Fruit fly (Drosophila melanogaster) whole organism, embryonic: ENCODE data around the gene Tpr2.

Source experiments
- Aef1 ChIP-seq: fragments of 200-800 bp; sonication (Bioruptor generic); IDR thresholded peaks from 3 replicates; pipeline ENCODE4 v1.3.6; 2022; ENCODE audit warnings: missing biosample characterization, missing genetic modification characterization
- Asciz ChIP-seq: fragments of 200-800 bp; sonication (Bioruptor generic); optimal IDR thresholded peaks from 2 replicates; lab custom pipeline; 2017; ENCODE audit warnings: missing biosample characterization, mild to moderate bottlenecking, missing genetic modification characterization, missing genetic modification reagents
- B-H2 ChIP-seq: fragments of 200-800 bp; sonication (Bioruptor generic); optimal IDR thresholded peaks from 2 replicates; lab custom pipeline; 2018; ENCODE audit warnings: missing biosample characterization, mild to moderate bottlenecking, missing genetic modification characterization
- CG10209 ChIP-seq: fragments of 200-800 bp; sonication (Bioruptor generic); optimal IDR thresholded peaks from 3 replicates; lab custom pipeline; 2017; ENCODE audit warnings: missing biosample characterization, mild to moderate bottlenecking, missing genetic modification characterization, missing genetic modification reagents
- CG11504 ChIP-seq: fragments of 200-800 bp; sonication (Bioruptor generic); optimal IDR thresholded peaks from 3 replicates; lab custom pipeline; 2019; ENCODE audit warnings: missing biosample characterization, mild to moderate bottlenecking, missing genetic modification characterization, moderate library complexity
- CG12071 ChIP-seq: fragments of 200-800 bp; sonication (Bioruptor generic); optimal IDR thresholded peaks from 3 replicates; lab custom pipeline; 2018; ENCODE audit warnings: missing biosample characterization, mild to moderate bottlenecking, missing genetic modification characterization
- CG16815 ChIP-seq: fragments of 200-800 bp; sonication (Bioruptor generic); optimal IDR thresholded peaks from 3 replicates; lab custom pipeline; 2017; ENCODE audit warnings: missing biosample characterization, mild to moderate bottlenecking, missing genetic modification characterization
- CG17359 ChIP-seq: fragments of 200-800 bp; sonication (Bioruptor generic); optimal IDR thresholded peaks from 3 replicates; lab custom pipeline; 2018; ENCODE audit warnings: missing biosample characterization, mild to moderate bottlenecking, missing genetic modification characterization, moderate library complexity
- CG31388 ChIP-seq: fragments of 200-800 bp; sonication (Bioruptor generic); optimal IDR thresholded peaks from 2 replicates; lab custom pipeline; 2016; ENCODE audit warnings: missing biosample characterization, missing genetic modification characterization
- CG33557 ChIP-seq: fragments of 200-800 bp; sonication (Bioruptor generic); optimal IDR thresholded peaks from 2 replicates; lab custom pipeline; 2019; ENCODE audit warnings: missing biosample characterization, mild to moderate bottlenecking, missing genetic modification characterization, moderate library complexity
- CG3838 ChIP-seq: fragments of 200-800 bp; sonication (Bioruptor generic); optimal IDR thresholded peaks from 3 replicates; lab custom pipeline; 2016; ENCODE audit warnings: missing biosample characterization, missing genetic modification characterization
- CG4424 ChIP-seq: fragments of 200-800 bp; sonication (Bioruptor generic); optimal IDR thresholded peaks from 3 replicates; lab custom pipeline; 2016; ENCODE audit warnings: missing biosample characterization, missing genetic modification characterization
- CG6791 ChIP-seq: fragments of 200-800 bp; sonication (Bioruptor generic); IDR thresholded peaks from 3 replicates; pipeline ENCODE4 v1.3.6; 2022; ENCODE audit warnings: missing biosample characterization, missing genetic modification characterization; ENCODE audit not compliant: partially characterized antibody
- CG7271 ChIP-seq: fragments of 200-800 bp; sonication (Bioruptor generic); optimal IDR thresholded peaks from 2 replicates; lab custom pipeline; 2018; ENCODE audit warnings: missing biosample characterization, mild to moderate bottlenecking, missing genetic modification characterization, moderate library complexity
- CG7839 ChIP-seq: fragments of 200-800 bp; sonication (Bioruptor generic); optimal IDR thresholded peaks from 3 replicates; lab custom pipeline; 2018; ENCODE audit warnings: missing biosample characterization, mild to moderate bottlenecking, missing genetic modification characterization, moderate library complexity
- CG8089 ChIP-seq: fragments of 200-800 bp; sonication (Bioruptor generic); optimal IDR thresholded peaks from 3 replicates; lab custom pipeline; 2016; ENCODE audit warnings: missing biosample characterization, missing genetic modification characterization
- CG9727 ChIP-seq: fragments of 200-800 bp; sonication (Bioruptor generic); optimal IDR thresholded peaks from 3 replicates; lab custom pipeline; 2017; ENCODE audit warnings: missing biosample characterization, mild to moderate bottlenecking, missing genetic modification characterization
- CTCF ChIP-seq: fragments of 200-800 bp; sonication (Bioruptor generic); optimal IDR thresholded peaks from 2 replicates; lab custom pipeline; 2017; ENCODE audit warnings: missing biosample characterization, mild to moderate bottlenecking, missing genetic modification characterization, moderate library complexity
- Elba2 ChIP-seq: fragments of 200-800 bp; sonication (Bioruptor generic); optimal IDR thresholded peaks from 3 replicates; lab custom pipeline; 2016; ENCODE audit warnings: missing biosample characterization, missing genetic modification characterization
- Ets65A ChIP-seq: fragments of 200-800 bp; sonication (Bioruptor generic); peaks from one replicate; lab custom pipeline; 2016; ENCODE audit warnings: missing biosample characterization, missing genetic modification characterization
- Fer3 ChIP-seq: fragments of 200-800 bp; sonication (Bioruptor generic); optimal IDR thresholded peaks from 2 replicates; lab custom pipeline; 2018; ENCODE audit warnings: missing biosample characterization, mild to moderate bottlenecking, missing genetic modification characterization, moderate library complexity
- HHEX ChIP-seq: fragments of 200-800 bp; sonication (Bioruptor generic); optimal IDR thresholded peaks from 3 replicates; lab custom pipeline; 2017; ENCODE audit warnings: missing biosample characterization, mild to moderate bottlenecking, missing genetic modification characterization, missing genetic modification reagents
- MTF-1 ChIP-seq: fragments of 200-800 bp; sonication (Bioruptor generic); optimal IDR thresholded peaks from 2 replicates; lab custom pipeline; 2018; ENCODE audit warnings: missing biosample characterization, mild to moderate bottlenecking, missing genetic modification characterization, borderline replicate concordance
- PHDP ChIP-seq: fragments of 200-800 bp; sonication (Bioruptor generic); optimal IDR thresholded peaks from 3 replicates; lab custom pipeline; 2018; ENCODE audit warnings: missing biosample characterization, mild to moderate bottlenecking, missing genetic modification characterization, moderate library complexity
- Poxn ChIP-seq: fragments of 200-800 bp; sonication (Bioruptor generic); IDR thresholded peaks from 2 replicates; pipeline ENCODE4 v1.3.6; 2022; ENCODE audit warnings: missing biosample characterization, missing genetic modification characterization
- Sin3A ChIP-seq: fragments of >200 bp; optimal IDR thresholded peaks from 2 replicates; lab custom pipeline; 2018
- Six4 ChIP-seq: fragments of 200-800 bp; sonication (Bioruptor generic); optimal IDR thresholded peaks from 2 replicates; lab custom pipeline; 2016; ENCODE audit warnings: missing biosample characterization, missing genetic modification characterization
- Trl ChIP-seq, 3 experiments: fragments of >200 bp in 2 of 3; fragments of 200-800 bp in 1 of 3; sonication (Bioruptor generic) in 1 of 3; optimal IDR thresholded peaks; 2 replicates in 1 of 3; 3 replicates in 2 of 3; lab custom pipeline; 2016 to 2017; ENCODE audit warnings: missing biosample characterization in 1 of 3, missing genetic modification characterization in 1 of 3
- Vsx1 ChIP-seq: fragments of 200-800 bp; sonication (Bioruptor generic); optimal IDR thresholded peaks from 2 replicates; lab custom pipeline; 2017; ENCODE audit warnings: missing biosample characterization, mild to moderate bottlenecking, missing genetic modification characterization, missing genetic modification reagents
- Xrp1 ChIP-seq: fragments of 200-800 bp; sonication (Bioruptor generic); IDR thresholded peaks from 2 replicates; pipeline ENCODE4 v1.3.6; 2022; ENCODE audit warnings: missing biosample characterization, missing genetic modification characterization
- ase ChIP-seq: fragments of 200-800 bp; sonication (Bioruptor generic); IDR thresholded peaks from 3 replicates; pipeline ENCODE4 v1.3.6; 2022; ENCODE audit warnings: missing biosample characterization, missing genetic modification characterization
- bowl ChIP-seq: fragments of 200-800 bp; sonication (Bioruptor generic); IDR thresholded peaks from 2 replicates; pipeline ENCODE4 v1.3.6; 2022; ENCODE audit warnings: missing biosample characterization, missing genetic modification characterization
- croc ChIP-seq: fragments of 200-800 bp; sonication (Bioruptor generic); conservative IDR thresholded peaks from 3 replicates; pipeline ENCODE4 v1.3.6; 2022; ENCODE audit warnings: missing biosample characterization, missing genetic modification characterization
- dmrt11E ChIP-seq: fragments of 200-800 bp; sonication (Bioruptor generic); optimal IDR thresholded peaks from 3 replicates; lab custom pipeline; 2018; ENCODE audit warnings: missing biosample characterization, mild to moderate bottlenecking, missing genetic modification characterization, moderate library complexity
- dpn ChIP-seq, 2 experiments: fragments of 200-800 bp; sonication (Bioruptor generic); optimal IDR thresholded peaks; 3 replicates each; lab custom pipeline; 2016; ENCODE audit warnings: missing biosample characterization in 2 of 2, missing genetic modification characterization in 2 of 2
- dysf ChIP-seq: fragments of 200-800 bp; sonication (Bioruptor generic); IDR thresholded peaks from 3 replicates; pipeline ENCODE4 v1.3.6; 2022; ENCODE audit warnings: missing biosample characterization, missing genetic modification characterization
- eyg ChIP-seq: fragments of 200-800 bp; sonication (Bioruptor generic); optimal IDR thresholded peaks from 3 replicates; lab custom pipeline; 2016; ENCODE audit warnings: missing biosample characterization, missing genetic modification characterization
- grn ChIP-seq: fragments of 200-800 bp; sonication (Bioruptor generic); optimal IDR thresholded peaks from 3 replicates; lab custom pipeline; 2017; ENCODE audit warnings: missing biosample characterization, missing genetic modification characterization
- gsb-n ChIP-seq: fragments of 200-800 bp; sonication (Bioruptor generic); optimal IDR thresholded peaks from 3 replicates; lab custom pipeline; 2018; ENCODE audit warnings: missing biosample characterization, mild to moderate bottlenecking, missing genetic modification characterization
- kni ChIP-seq: fragments of 200-800 bp; sonication (Bioruptor generic); optimal IDR thresholded peaks from 3 replicates; lab custom pipeline; 2017; ENCODE audit warnings: mild to moderate bottlenecking, missing biosample characterization, missing genetic modification reagents, missing genetic modification characterization
- otp ChIP-seq: fragments of 200-800 bp; sonication (Bioruptor generic); IDR thresholded peaks from 3 replicates; pipeline ENCODE4, ENCODE4 v1.3.6; 2022; ENCODE audit warnings: missing biosample characterization, missing genetic modification characterization
- phol ChIP-seq: fragments of 200-800 bp; sonication (Bioruptor generic); optimal IDR thresholded peaks from 3 replicates; lab custom pipeline; 2018; ENCODE audit warnings: missing biosample characterization, mild to moderate bottlenecking, missing genetic modification characterization, moderate library complexity
- sc ChIP-seq, 3 experiments: fragments of >200 bp in 2 of 3; fragments of 200-800 bp in 1 of 3; sonication (Bioruptor generic) in 1 of 3; optimal IDR thresholded peaks; 2 replicates in 2 of 3; 3 replicates in 1 of 3; lab custom pipeline; 2017; ENCODE audit warnings: mild to moderate bottlenecking in 1 of 3, missing biosample characterization in 1 of 3, missing genetic modification characterization in 1 of 3, missing genetic modification reagents in 1 of 3
- schlank ChIP-seq: fragments of 200-800 bp; sonication (Bioruptor generic); optimal IDR thresholded peaks from 2 replicates; lab custom pipeline; 2018; ENCODE audit warnings: missing biosample characterization, mild to moderate bottlenecking, missing genetic modification characterization
- tio ChIP-seq: fragments of 200-800 bp; sonication (Bioruptor generic); optimal IDR thresholded peaks from 2 replicates; lab custom pipeline; 2017; ENCODE audit warnings: missing biosample characterization, missing genetic modification characterization, inconsistent platforms
- tll ChIP-seq, 2 experiments: fragments of 200-800 bp in 1 of 2; fragments of >200 bp in 1 of 2; sonication (Bioruptor generic) in 1 of 2; optimal IDR thresholded peaks; 2 replicates each; lab custom pipeline; 2017 to 2019; ENCODE audit warnings: missing biosample characterization in 2 of 2, missing genetic modification characterization in 2 of 2, mild to moderate bottlenecking in 1 of 2, moderate library complexity in 1 of 2
- twi ChIP-seq: fragments of 200-800 bp; optimal IDR thresholded peaks from 2 replicates; lab custom pipeline; 2019; ENCODE audit warnings: missing biosample characterization, mild to moderate bottlenecking, missing genetic modification characterization, moderate library complexity
- unpg ChIP-seq: fragments of 200-800 bp; sonication (Bioruptor generic); optimal IDR thresholded peaks from 3 replicates; lab custom pipeline; 2018; ENCODE audit warnings: missing biosample characterization, mild to moderate bottlenecking, missing genetic modification characterization, moderate library complexity
- zfh1 ChIP-seq: fragments of 200-800 bp; sonication (Bioruptor generic); IDR thresholded peaks from 3 replicates; pipeline ENCODE4 v1.3.6; 2022; ENCODE audit warnings: missing biosample characterization, missing genetic modification characterization
- zfh2 ChIP-seq: fragments of 200-800 bp; sonication (Bioruptor generic); optimal IDR thresholded peaks from 2 replicates; lab custom pipeline; 2016; ENCODE audit warnings: missing biosample characterization, missing genetic modification characterization

Gene Tpr2

DNA sequence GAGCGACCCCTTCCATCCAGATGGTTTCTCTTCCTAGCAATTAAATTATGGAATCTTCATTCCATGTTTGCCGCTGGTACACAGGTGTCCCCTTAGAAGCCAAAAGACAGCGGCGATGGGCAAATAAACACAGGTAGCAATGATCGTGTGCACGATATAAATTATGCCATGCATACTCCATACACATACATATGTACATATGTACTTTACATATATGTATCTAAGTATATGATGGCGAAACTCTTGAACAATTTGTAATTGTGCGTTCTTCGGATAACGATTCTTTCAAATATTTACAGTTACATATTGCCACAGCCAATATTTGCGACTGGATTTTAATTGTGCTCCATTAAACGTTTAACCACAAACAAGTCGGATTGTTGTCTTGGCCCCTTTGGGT, 14.8 kb upstream of the Tpr2 start (continued):
- TF ChIP-seq CG11504 (tag; lab: Kevin White, UChicago): peak; percentile 46
- peak; percentile 40 for TF ChIP-seq CG12071 (GFP tag; lab: Kevin White, UChicago)
- TF ChIP-seq unpg: peak; percentile 40
- peak; percentile 47 for TF ChIP-seq CG9727 (GFP tag; lab: Kevin White, UChicago)
- TF ChIP-seq dmrt11E (tag; lab: Kevin White, UChicago): peak; percentile 68
- TF ChIP-seq Vsx1: peak; percentile 55
- no peak for TF ChIP-seq eyg (GFP tag; lab: Kevin White, UChicago)
- peak in 1 of 2 experiments; percentile 52 for TF ChIP-seq tll (GFP tag; optimal IDR thresholded peaks at IDR 0.05; lab: Kevin White, UChicago)
- peak; percentile 32 for TF ChIP-seq CG7271
- TF ChIP-seq schlank (tag; lab: Kevin White, UChicago): no peak
- no peak for TF ChIP-seq croc (GFP tag; lab: Robert Waterston, UW)
- peak; percentile 18 for TF ChIP-seq CG7839 (tag; lab: Kevin White, UChicago)
- TF ChIP-seq CTCF: no peak
- no peak for TF ChIP-seq bowl (GFP tag; lab: Robert Waterston, UW)
- peak; percentile 49; the same call in 2 of the 3 replicates for TF ChIP-seq zfh1 (GFP tag; lab: Robert Waterston, UW)
- TF ChIP-seq ase: 0 out of 3 replicates have a peak, but pooled peaks have one; percentile 23
- TF ChIP-seq CG8089 (GFP tag; lab: Kevin White, UChicago): peak; percentile 37
- TF ChIP-seq CG16815: no peak
- peak; percentile 13 for TF ChIP-seq tio (GFP tag; lab: Kevin White, UChicago)
- no peak for TF ChIP-seq dpn (GFP tag; optimal IDR thresholded peaks at IDR 0.05; lab: Kevin White, UChicago)
- peak; percentile 36 for TF ChIP-seq twi (tag; lab: Kevin White, UChicago)
- no peak for TF ChIP-seq Trl (optimal IDR thresholded peaks at IDR 0.05; lab: Kevin White, UChicago)
- TF ChIP-seq Trl (GFP tag; optimal IDR thresholded peaks at IDR 0.05; lab: Kevin White, UChicago): peak; percentile 34
- TF ChIP-seq MTF-1: peak; percentile 37
- TF ChIP-seq CG10209 (GFP tag; lab: Kevin White, UChicago): peak; percentile 53
- TF ChIP-seq CG4424 (GFP tag; lab: Kevin White, UChicago): peak; percentile 19
- no peak for TF ChIP-seq Sin3A
- peak; percentile 55; the same call in 1 of the 3 replicates for TF ChIP-seq otp
- no peak for TF ChIP-seq CG31388 (GFP tag; lab: Kevin White, UChicago)
- TF ChIP-seq PHDP (tag; lab: Kevin White, UChicago): peak; percentile 57
- TF ChIP-seq Asciz (GFP tag; lab: Kevin White, UChicago): peak; percentile 61
- TF ChIP-seq phol (tag; lab: Kevin White, UChicago): peak; percentile 7
- no peak for TF ChIP-seq Poxn
- peak; percentile 32 for TF ChIP-seq CG33557 (GFP tag; lab: Kevin White, UChicago)
- TF ChIP-seq CG17359: peak; percentile 48
- TF ChIP-seq Xrp1 (GFP tag; lab: Robert Waterston, UW): peak; percentile 30; the same call in 1 of the 2 replicates
- no peak for TF ChIP-seq CG6791 (GFP tag; lab: Robert Waterston, UW)
- TF ChIP-seq grn: peak; percentile 22
- TF ChIP-seq sc (optimal IDR thresholded peaks at IDR 0.05; lab: Kevin White, UChicago): no peak
- peak; percentile 48 for TF ChIP-seq sc (GFP tag; optimal IDR thresholded peaks at IDR 0.05; lab: Kevin White, UChicago)
- no peak for TF ChIP-seq dysf (GFP tag; lab: Robert Waterston, UW)
- no peak for TF ChIP-seq Elba2 (GFP tag; lab: Kevin White, UChicago)
- no peak for TF ChIP-seq Aef1 (GFP tag; lab: Robert Waterston, UW)
- peak; percentile 45 for TF ChIP-seq gsb-n (tag; lab: Kevin White, UChicago)
- no peak for TF ChIP-seq Six4 (GFP tag; lab: Kevin White, UChicago)
- TF ChIP-seq Fer3 (tag; lab: Kevin White, UChicago): peak; percentile 0
- TF ChIP-seq CG3838 (GFP tag; lab: Kevin White, UChicago): peak; percentile 21
- TF ChIP-seq kni (GFP tag; lab: Kevin White, UChicago): peak; percentile 23
- no peak for TF ChIP-seq zfh2 (GFP tag; lab: Kevin White, UChicago)
- no peak for TF ChIP-seq B-H2
- peak; percentile 89 for TF ChIP-seq Ets65A (GFP tag; lab: Kevin White, UChicago)
- TF ChIP-seq HHEX (GFP tag; lab: Kevin White, UChicago): peak; percentile 33
